Worm (Caenorhabditis elegans) whole organism, young adult: ENCODE measurements around the gene T25B9.11.
A peak's percentile ranks its signal among the peaks of the same experiment; 100 is the strongest.

ENCODE experiments used
- B0035.1 ChIP-seq: sonication (generic microtip); optimal IDR thresholded peaks from 2 replicates; lab custom pipeline; 2016; ENCODE audit warnings: missing genetic modification characterization, mild to moderate bottlenecking, missing compliant biosample characterization, missing genotype, missing genetic modification reagents
- C17E4.6 ChIP-seq: fragments of 200-800 bp; sonication (Bioruptor generic); IDR thresholded peaks from 2 replicates; pipeline ENCODE4 v1.3.6; 2022; ENCODE audit warnings: missing genetic modification reagents, missing genetic modification characterization, missing compliant biosample characterization
- F33H1.4 ChIP-seq: fragments of 200-800 bp; sonication (Bioruptor generic); IDR thresholded peaks from 2 replicates; pipeline ENCODE4 v1.3.6; 2022; ENCODE audit warnings: missing genetic modification reagents, missing genetic modification characterization, missing compliant biosample characterization
- F37B4.10 ChIP-seq: fragments of 200-800 bp; sonication (Bioruptor generic); IDR thresholded peaks from 2 replicates; pipeline ENCODE4 v1.3.6; 2022; ENCODE audit warnings: missing genetic modification characterization, missing compliant biosample characterization
- F52B5.7 ChIP-seq: sonication (generic microtip); optimal IDR thresholded peaks from 2 replicates; lab custom pipeline; 2016; ENCODE audit warnings: mild to moderate bottlenecking, missing genetic modification characterization, missing compliant biosample characterization
- K11D2.4 ChIP-seq: fragments of 200-800 bp; sonication (Bioruptor generic); IDR thresholded peaks from 2 replicates; pipeline ENCODE4 v1.3.6; 2022; ENCODE audit warnings: missing genetic modification reagents, missing genetic modification characterization, missing compliant biosample characterization
- K12H6.12 ChIP-seq: fragments of 200-800 bp; sonication (Bioruptor generic); optimal IDR thresholded peaks from 2 replicates; lab custom pipeline; 2018; ENCODE audit warnings: mild to moderate bottlenecking, missing genetic modification characterization, missing compliant biosample characterization
- T07F8.4 ChIP-seq: sonication (generic microtip); optimal IDR thresholded peaks from 2 replicates; lab custom pipeline; 2016; ENCODE audit warnings: mild to moderate bottlenecking, missing genetic modification characterization, moderate library complexity, missing compliant biosample characterization
- aptf-2 ChIP-seq: fragments of 200-800 bp; sonication (Bioruptor generic); conservative IDR thresholded peaks from 2 replicates; pipeline ENCODE4 v1.3.6; 2022; ENCODE audit warnings: missing genetic modification reagents, missing genetic modification characterization, missing compliant biosample characterization
- attf-6 ChIP-seq: fragments of 200-800 bp; sonication (Bioruptor generic); IDR thresholded peaks from 2 replicates; pipeline ENCODE4 v1.3.6; 2022; ENCODE audit warnings: missing genetic modification reagents, missing genetic modification characterization, missing compliant biosample characterization
- cebp-2 ChIP-seq: fragments of 200-800 bp; sonication (Bioruptor generic); IDR thresholded peaks from 2 replicates; pipeline ENCODE4 v1.3.6; 2022; ENCODE audit warnings: missing genetic modification characterization, missing compliant biosample characterization
- ceh-40 ChIP-seq: fragments of 200-800 bp; sonication (Bioruptor generic); IDR thresholded peaks from 2 replicates; pipeline ENCODE4 v1.3.6; 2022; ENCODE audit warnings: missing genetic modification characterization, missing compliant biosample characterization
- ceh-79 ChIP-seq: sonication (generic microtip); optimal IDR thresholded peaks from 2 replicates; lab custom pipeline; 2017; ENCODE audit warnings: mild to moderate bottlenecking, missing genetic modification characterization, missing compliant biosample characterization
- chd-7 ChIP-seq: sonication (generic microtip); optimal IDR thresholded peaks from 2 replicates; lab custom pipeline; 2016; ENCODE audit warnings: mild to moderate bottlenecking, missing genetic modification characterization, moderate library complexity, missing compliant biosample characterization
- dox-1 ChIP-seq: fragments of 200-800 bp; sonication (Bioruptor generic); IDR thresholded peaks from 2 replicates; pipeline ENCODE4 v1.3.6; 2022; ENCODE audit warnings: missing genetic modification reagents, missing genetic modification characterization, missing compliant biosample characterization
- egl-44 ChIP-seq: fragments of 200-800 bp; sonication (Bioruptor generic); IDR thresholded peaks from 2 replicates; pipeline ENCODE4 v1.3.6; 2022; ENCODE audit warnings: missing genetic modification reagents, missing genetic modification characterization, missing compliant biosample characterization
- fkh-3 ChIP-seq: sonication (generic microtip); optimal IDR thresholded peaks from 2 replicates; lab custom pipeline; 2016; ENCODE audit warnings: mild to moderate bottlenecking, missing genetic modification characterization, missing compliant biosample characterization
- him-1 ChIP-seq: sonication (generic microtip); optimal IDR thresholded peaks from 2 replicates; lab custom pipeline; 2016; ENCODE audit warnings: missing genotype, missing genetic modification reagents, missing genetic modification characterization, missing compliant biosample characterization
- hmg-1.2 ChIP-seq: fragments of 200-800 bp; sonication (Bioruptor generic); IDR thresholded peaks from 2 replicates; pipeline ENCODE4 v1.3.6; 2022; ENCODE audit warnings: missing genetic modification reagents, missing genetic modification characterization, missing compliant biosample characterization
- hmg-20 ChIP-seq: fragments of 200-800 bp; sonication (Bioruptor generic); IDR thresholded peaks from 2 replicates; pipeline ENCODE4 v1.3.6; 2022; ENCODE audit warnings: missing genetic modification reagents, missing genetic modification characterization, missing compliant biosample characterization
- hrde-1 ChIP-seq: sonication (generic microtip); optimal IDR thresholded peaks from 2 replicates; lab custom pipeline; 2016; ENCODE audit warnings: missing genetic modification characterization, mild to moderate bottlenecking, missing compliant biosample characterization, moderate library complexity, missing genotype, missing genetic modification reagents, borderline replicate concordance
- hsf-1 ChIP-seq: fragments of 200-800 bp; sonication (Bioruptor generic); IDR thresholded peaks from 2 replicates; pipeline ENCODE4 v1.3.6; 2022; ENCODE audit warnings: missing genetic modification reagents, missing genetic modification characterization, missing compliant biosample characterization
- lin-54 ChIP-seq: fragments of 200-800 bp; sonication (Bioruptor generic); optimal IDR thresholded peaks from 2 replicates; lab custom pipeline; 2018; ENCODE audit warnings: mild to moderate bottlenecking, missing genetic modification characterization, missing compliant biosample characterization
- mel-28 ChIP-seq: sonication (generic microtip); optimal IDR thresholded peaks from 2 replicates; lab custom pipeline; 2016; ENCODE audit warnings: borderline replicate concordance, mild to moderate bottlenecking, missing genetic modification characterization, missing compliant biosample characterization
- nhr-27 ChIP-seq: fragments of 200-800 bp; sonication (Bioruptor generic); optimal IDR thresholded peaks from 2 replicates; lab custom pipeline; 2018; ENCODE audit warnings: mild to moderate bottlenecking, missing genetic modification characterization, moderate library complexity, missing compliant biosample characterization
- pha-4 ChIP-seq: fragments of 150-350 bp; sonication (generic microtip); optimal IDR thresholded peaks from 2 replicates; lab custom pipeline; 2014; ENCODE audit warnings: missing biosample characterization, missing genetic modification reagents, missing genetic modification characterization
- snpc-3.4 ChIP-seq: sonication (generic microtip); optimal IDR thresholded peaks from 2 replicates; lab custom pipeline; 2017; ENCODE audit warnings: missing genetic modification characterization, mild to moderate bottlenecking, missing compliant biosample characterization, antibody characterized with exemption, moderate library complexity, missing genotype, missing genetic modification reagents
- tlf-1 ChIP-seq: fragments of 200-800 bp; sonication (Bioruptor generic); optimal IDR thresholded peaks from 2 replicates; lab custom pipeline; 2018; ENCODE audit warnings: mild to moderate bottlenecking, missing genetic modification characterization, missing compliant biosample characterization
- unc-130 ChIP-seq: sonication (generic microtip); optimal IDR thresholded peaks from 2 replicates; lab custom pipeline; 2016; ENCODE audit warnings: missing genetic modification reagents, missing genetic modification characterization, missing compliant biosample characterization
- zim-3 ChIP-seq: sonication (generic microtip); optimal IDR thresholded peaks from 2 replicates; lab custom pipeline; 2017; ENCODE audit warnings: mild to moderate bottlenecking, missing genetic modification characterization, moderate library complexity, missing compliant biosample characterization
- ztf-18 ChIP-seq: sonication (generic microtip); optimal IDR thresholded peaks from 2 replicates; lab custom pipeline; 2016; ENCODE audit warnings: missing genotype, mild to moderate bottlenecking, missing genetic modification characterization, missing compliant biosample characterization
- ztf-25 ChIP-seq: fragments of 200-800 bp; sonication (Bioruptor generic); IDR thresholded peaks from 2 replicates; pipeline ENCODE4 v1.3.6; 2022; ENCODE audit warnings: missing genetic modification reagents, missing genetic modification characterization, missing compliant biosample characterization
- ztf-26 ChIP-seq: sonication (generic microtip); optimal IDR thresholded peaks from 2 replicates; lab custom pipeline; 2017; ENCODE audit warnings: missing genetic modification characterization, missing compliant biosample characterization
- ztf-3 ChIP-seq: fragments of 200-800 bp; sonication (Bioruptor generic); optimal IDR thresholded peaks from 2 replicates; lab custom pipeline; 2018; ENCODE audit warnings: mild to moderate bottlenecking, missing genetic modification characterization, missing compliant biosample characterization

The T25B9.11 gene

ce11 chrIV:10766071-10766470, 1.8 kb downstream of the T25B9.11 start (continued):
- 0 out of 2 replicates have a peak, but pooled peaks have one; percentile 30 for TF ChIP-seq attf-6 (GFP tag; lab: Robert Waterston, UW)

- TF ChIP-seq B0035.1 (tag; lab: Kevin White, UChicago) = no peak
- no peak for TF ChIP-seq mel-28 (tag; lab: Kevin White, UChicago)
- no peak for TF ChIP-seq egl-44
- no peak for TF ChIP-seq T07F8.4 (tag; lab: Kevin White, UChicago)
- TF ChIP-seq hmg-1.2 (GFP tag; lab: Robert Waterston, UW) = peak; percentile 65; the same call in 1 of the 2 replicates
These were observed 3.9 kb downstream of the T25B9.11 start, which contains the start of gene T25B9.8 for ce11 chrIV:10768146-10768636. Gene T25B9.8 (minus strand): TSS chrIV:10768196.

- TF ChIP-seq hsf-1 (GFP tag; lab: Robert Waterston, UW) (no peak), C17E4.6 (GFP tag; lab: Robert Waterston, UW) (no peak), snpc-3.4 (tag; lab: Kevin White, UChicago) (no peak), tlf-1 (GFP tag; lab: Kevin White, UChicago) (no peak), unc-130 (GFP tag; lab: Kevin White, UChicago) (no peak), nhr-27 (no peak), aptf-2 (GFP tag; lab: Robert Waterston, UW) (no peak), ztf-25 (GFP tag; lab: Robert Waterston, UW) (no peak), cebp-2 (GFP tag; lab: Robert Waterston, UW) (no peak), hrde-1 (tag; lab: Kevin White, UChicago) (no peak), ceh-79 (no peak), F33H1.4 (GFP tag; lab: Robert Waterston, UW) (no peak), chd-7 (tag; lab: Kevin White, UChicago) (no peak), ztf-3 (GFP tag; lab: Kevin White, UChicago) (no peak), pha-4 (no peak)
These were observed 5.0 kb downstream of the T25B9.11 start, which contains the start of gene T25B9.9 for ce11 chrIV:10769353-10769752. Gene T25B9.9 (plus strand): TSS chrIV:10769653.

- TF ChIP-seq F37B4.10 (no peak), hrde-1 (tag; lab: Kevin White, UChicago) (no peak), ztf-26 (tag; lab: Kevin White, UChicago) (no peak), lin-54 (GFP tag; lab: Kevin White, UChicago) (no peak), aptf-2 (GFP tag; lab: Robert Waterston, UW) (no peak), zim-3 (no peak), fkh-3 (tag; lab: Kevin White, UChicago) (no peak), F52B5.7 (tag; lab: Kevin White, UChicago) (no peak)
These were observed 7.0 kb downstream of the T25B9.11 start for ce11 chrIV:10771296-10771695.

- TF ChIP-seq ztf-18 (tag; lab: Kevin White, UChicago) = no peak
- TF ChIP-seq T07F8.4 (tag; lab: Kevin White, UChicago) = no peak
- TF ChIP-seq chd-7 (tag; lab: Kevin White, UChicago) = no peak
- TF ChIP-seq K12H6.12 (tag; lab: Kevin White, UChicago) = no peak
- TF ChIP-seq ceh-40 (GFP tag; lab: Robert Waterston, UW) = no peak
- TF ChIP-seq dox-1 = no peak
- TF ChIP-seq hmg-20 (GFP tag; lab: Robert Waterston, UW) = no peak
- TF ChIP-seq aptf-2 (GFP tag; lab: Robert Waterston, UW) = no peak
- TF ChIP-seq K11D2.4 = no peak
- no peak for TF ChIP-seq him-1 (tag; lab: Kevin White, UChicago)
- no peak for TF ChIP-seq nhr-27
These were observed 9.5 kb downstream of the T25B9.11 start, which contains the start of gene inpp-1 for ce11 chrIV:10773811-10774210. Gene inpp-1 (minus strand): TSS chrIV:10773911.
